Fruit fly (Drosophila melanogaster) whole organism, prepupa: ENCODE data around the gene Snoo.
A peak's percentile ranks its signal among the peaks of the same experiment; 100 is the strongest.

Source experiments
- CG3919 ChIP-seq: fragments of 200-800 bp; sonication (Bioruptor generic); optimal IDR thresholded peaks from 3 replicates; lab custom pipeline; 2016; ENCODE audit warnings: missing biosample characterization, missing genetic modification characterization
- Eip93F ChIP-seq: fragments of 200-800 bp; sonication (Bioruptor generic); optimal IDR thresholded peaks from 2 replicates; lab custom pipeline; 2016; ENCODE audit warnings: missing biosample characterization, mild to moderate bottlenecking, missing genetic modification characterization
- Ets21C ChIP-seq: fragments of 200-800 bp; sonication (Bioruptor generic); optimal IDR thresholded peaks from 3 replicates; lab custom pipeline; 2016; ENCODE audit warnings: missing biosample characterization, missing genetic modification characterization

DNA sequence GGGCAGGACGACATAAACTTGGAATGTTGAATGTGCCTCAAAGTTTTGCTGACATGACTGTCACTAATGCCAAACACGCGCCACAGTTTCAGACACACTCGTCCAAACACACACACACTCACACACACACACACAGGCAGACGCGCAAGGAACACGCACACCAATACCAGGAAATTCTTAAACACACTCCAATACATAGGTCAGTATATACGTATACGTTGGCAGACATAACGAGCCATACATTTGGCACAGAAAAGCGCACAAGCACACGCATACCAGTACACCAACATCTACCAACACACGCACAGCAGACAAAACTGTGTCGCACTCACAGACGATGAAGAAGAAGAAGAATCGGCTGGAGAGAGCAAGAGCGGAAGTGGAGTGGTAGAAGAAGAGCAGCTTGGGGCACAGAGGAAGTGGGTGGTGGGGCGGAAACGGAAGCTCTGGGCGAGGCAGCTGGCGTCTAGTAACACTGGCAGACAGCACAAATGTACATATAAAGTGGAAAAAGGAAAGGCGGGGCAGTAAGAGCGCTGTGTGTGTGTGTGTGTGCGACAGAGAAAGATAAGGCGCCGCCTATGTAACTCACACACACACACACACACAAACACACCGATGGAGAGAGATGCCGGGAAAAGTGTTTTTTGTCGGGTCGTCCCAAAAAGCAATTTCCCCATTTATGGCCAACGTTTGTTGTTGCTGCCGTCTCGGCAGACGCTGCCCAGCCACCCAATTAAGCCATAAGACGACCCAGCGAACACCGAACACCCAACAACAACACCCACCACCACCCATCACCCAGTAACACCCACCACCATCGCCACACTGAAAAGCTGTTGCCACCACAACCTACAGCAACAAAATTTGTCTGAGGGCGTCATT, 43.3 kb downstream of the Snoo start:
- TF ChIP-seq Ets21C (GFP tag; lab: Kevin White, UChicago) (no peak), CG3919 (GFP tag; lab: Kevin White, UChicago) (peak; percentile 11), Eip93F (GFP tag; lab: Kevin White, UChicago) (no peak)
